Worm (Caenorhabditis elegans) whole organism, early embryonic: ENCODE measurements around the gene rab-37.

Source experiments
- F13C5.2 ChIP-seq: sonication (generic microtip); optimal IDR thresholded peaks from 2 replicates; lab custom pipeline; 2017; ENCODE audit warnings: mild to moderate bottlenecking, missing genetic modification characterization, inconsistent platforms, missing compliant biosample characterization
- aly-1 ChIP-seq: sonication (generic microtip); optimal IDR thresholded peaks from 2 replicates; lab custom pipeline; 2016; ENCODE audit warnings: missing genetic modification characterization, missing compliant biosample characterization
- ama-1 ChIP-seq: fragments of 150-350 bp; optimal IDR thresholded peaks from 2 replicates; lab custom pipeline; 2014
- ceh-13 ChIP-seq: fragments of 200-800 bp; sonication (Bioruptor generic); optimal IDR thresholded peaks from 2 replicates; lab custom pipeline; 2018; ENCODE audit warnings: mild to moderate bottlenecking, missing genetic modification characterization, missing compliant biosample characterization
- ceh-36 ChIP-seq: sonication (generic microtip); optimal IDR thresholded peaks from 2 replicates; lab custom pipeline; 2016; ENCODE audit warnings: missing genetic modification characterization, inconsistent platforms, missing compliant biosample characterization
- hnd-1 ChIP-seq: sonication (generic microtip); optimal IDR thresholded peaks from 2 replicates; lab custom pipeline; 2016; ENCODE audit warnings: missing genetic modification characterization, missing compliant biosample characterization
- pes-1 ChIP-seq: fragments of 200-800 bp; sonication (Bioruptor generic); IDR thresholded peaks from 2 replicates; pipeline ENCODE4 v1.3.6; 2022; ENCODE audit warnings: missing genetic modification reagents, missing genetic modification characterization, missing compliant biosample characterization
- scrt-1 ChIP-seq: fragments of 200-800 bp; sonication (Bioruptor generic); IDR thresholded peaks from 2 replicates; pipeline ENCODE4 v1.3.6; 2022; ENCODE audit warnings: missing genetic modification characterization, missing compliant biosample characterization
- tbx-11 ChIP-seq: fragments of 200-800 bp; sonication (Bioruptor generic); IDR thresholded peaks from 2 replicates; pipeline ENCODE4 v1.3.6; 2022; ENCODE audit warnings: missing genetic modification characterization, missing compliant biosample characterization
- tbx-37 ChIP-seq: fragments of 200-800 bp; sonication (Bioruptor generic); conservative IDR thresholded peaks from 2 replicates; pipeline ENCODE4 v1.3.6; 2022; ENCODE audit warnings: missing genetic modification reagents, missing genetic modification characterization, missing compliant biosample characterization

DNA sequence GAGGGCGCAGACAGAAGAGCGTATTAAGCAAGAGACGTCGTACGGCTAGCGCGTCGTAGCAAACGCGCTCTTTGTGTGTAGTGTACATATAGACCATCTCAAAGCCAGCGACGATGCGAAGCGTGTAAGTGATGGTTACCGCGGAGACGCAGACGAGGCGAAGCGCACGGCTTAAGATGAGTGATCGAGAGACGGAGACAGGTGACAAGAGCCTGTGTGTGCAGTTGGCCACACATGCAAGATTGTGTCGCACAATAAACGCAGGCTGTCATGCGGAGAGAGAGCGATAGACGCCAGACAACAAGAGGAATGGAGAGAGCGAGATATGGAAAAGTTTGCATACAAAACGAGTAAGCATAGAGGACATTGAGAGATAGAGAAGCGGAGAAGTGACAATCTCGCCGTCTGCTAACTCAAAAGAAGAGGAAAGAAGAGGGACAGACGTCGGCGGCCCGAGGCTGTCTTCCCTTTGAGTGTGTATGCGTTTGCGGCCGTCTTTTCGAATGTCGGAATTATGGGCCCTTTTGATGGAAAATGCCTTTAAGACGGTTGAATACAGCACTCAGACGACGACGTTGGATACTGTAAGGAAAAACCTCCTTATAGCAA lies 12.8 kb downstream of the rab-37 start:
- TF ChIP-seq ama-1 (lab: Kevin White, UChicago) (no peak), hnd-1 (no peak), tbx-11 (GFP tag; lab: Robert Waterston, UW) (no peak), ceh-13 (no peak), F13C5.2 (tag; lab: Kevin White, UChicago) (no peak), ceh-36 (tag; lab: Kevin White, UChicago) (no peak), aly-1 (tag; lab: Kevin White, UChicago) (no peak), tbx-37 (GFP tag; lab: Robert Waterston, UW) (no peak), scrt-1 (GFP tag; lab: Robert Waterston, UW) (no peak), pes-1 (GFP tag; lab: Robert Waterston, UW) (0 out of 2 replicates have a peak, but pooled peaks have one; percentile 24)
